Fruit fly (Drosophila melanogaster) whole organism, embryonic: ENCODE results near the gene CG3862.

Experiments used
- Atf6 ChIP-seq: fragments of 200-800 bp; sonication (Bioruptor generic); IDR thresholded peaks from 2 replicates; pipeline ENCODE4 v1.3.6; 2022; ENCODE audit warnings: missing biosample characterization, missing genetic modification characterization
- CG10274 ChIP-seq: fragments of 200-800 bp; sonication (Bioruptor generic); optimal IDR thresholded peaks from 3 replicates; lab custom pipeline; 2017; ENCODE audit warnings: missing biosample characterization, mild to moderate bottlenecking, missing genetic modification characterization
- CG1233 ChIP-seq: fragments of 200-800 bp; sonication (Bioruptor generic); optimal IDR thresholded peaks from 4 replicates; lab custom pipeline; 2018; ENCODE audit warnings: missing biosample characterization, mild to moderate bottlenecking, missing genetic modification characterization
- CG12659 ChIP-seq: fragments of 200-800 bp; sonication (Bioruptor generic); optimal IDR thresholded peaks from 3 replicates; lab custom pipeline; 2017; ENCODE audit warnings: mild to moderate bottlenecking, missing biosample characterization, missing genetic modification reagents, missing genetic modification characterization
- CG12769 ChIP-seq: fragments of 200-800 bp; sonication (Bioruptor generic); optimal IDR thresholded peaks from 2 replicates; lab custom pipeline; 2019; ENCODE audit warnings: missing biosample characterization, mild to moderate bottlenecking, missing genetic modification characterization, moderate library complexity
- CG14667 ChIP-seq: fragments of 200-800 bp; sonication (Bioruptor generic); IDR thresholded peaks from 2 replicates; pipeline ENCODE4 v1.3.6; 2022; ENCODE audit warnings: missing biosample characterization, missing genetic modification characterization
- CG1603 ChIP-seq: fragments of 200-800 bp; sonication (Bioruptor generic); optimal IDR thresholded peaks from 2 replicates; lab custom pipeline; 2019; ENCODE audit warnings: missing biosample characterization, mild to moderate bottlenecking, missing genetic modification characterization, moderate library complexity
- CG16863 ChIP-seq: fragments of 200-800 bp; sonication (Bioruptor generic); optimal IDR thresholded peaks from 3 replicates; lab custom pipeline; 2016; ENCODE audit warnings: missing biosample characterization, missing genetic modification characterization
- CG17829 ChIP-seq: fragments of 200-800 bp; optimal IDR thresholded peaks from 2 replicates; lab custom pipeline; 2019; ENCODE audit warnings: missing biosample characterization, mild to moderate bottlenecking, missing genetic modification characterization, moderate library complexity
- CG18262 ChIP-seq: fragments of 200-800 bp; optimal IDR thresholded peaks from 3 replicates; lab custom pipeline; 2019; ENCODE audit warnings: missing biosample characterization, mild to moderate bottlenecking, missing genetic modification characterization, moderate library complexity
- CG2202 ChIP-seq: fragments of 200-800 bp; sonication (Bioruptor generic); optimal IDR thresholded peaks from 2 replicates; lab custom pipeline; 2018; ENCODE audit warnings: missing biosample characterization, mild to moderate bottlenecking, missing genetic modification characterization
- CG30403 ChIP-seq: fragments of 200-800 bp; sonication (Bioruptor generic); optimal IDR thresholded peaks from 3 replicates; lab custom pipeline; 2016; ENCODE audit warnings: missing biosample characterization, missing genetic modification characterization
- CG3407 ChIP-seq: fragments of 200-800 bp; sonication (Bioruptor generic); optimal IDR thresholded peaks from 2 replicates; lab custom pipeline; 2018; ENCODE audit warnings: missing biosample characterization, mild to moderate bottlenecking, missing genetic modification characterization
- CG7271 ChIP-seq: fragments of 200-800 bp; sonication (Bioruptor generic); optimal IDR thresholded peaks from 2 replicates; lab custom pipeline; 2018; ENCODE audit warnings: missing biosample characterization, mild to moderate bottlenecking, missing genetic modification characterization, moderate library complexity
- CG7839 ChIP-seq: fragments of 200-800 bp; sonication (Bioruptor generic); optimal IDR thresholded peaks from 3 replicates; lab custom pipeline; 2018; ENCODE audit warnings: missing biosample characterization, mild to moderate bottlenecking, missing genetic modification characterization, moderate library complexity
- CG8944 ChIP-seq: fragments of 200-800 bp; sonication (Bioruptor generic); optimal IDR thresholded peaks from 3 replicates; lab custom pipeline; 2016; ENCODE audit warnings: missing biosample characterization, missing genetic modification characterization
- D ChIP-seq, 2 experiments: fragments of 200-800 bp in 1 of 2; fragments of >200 bp in 1 of 2; sonication (Bioruptor generic) in 1 of 2; optimal IDR thresholded peaks; 2 replicates in 1 of 2; 3 replicates in 1 of 2; lab custom pipeline; 2017; ENCODE audit warnings: mild to moderate bottlenecking in 1 of 2, missing biosample characterization in 1 of 2, missing genetic modification characterization in 1 of 2, missing genetic modification reagents in 1 of 2
- D19A ChIP-seq: fragments of 200-800 bp; optimal IDR thresholded peaks from 3 replicates; lab custom pipeline; 2019; ENCODE audit warnings: missing biosample characterization, mild to moderate bottlenecking, missing genetic modification characterization, moderate library complexity
- Dbx ChIP-seq: fragments of 200-800 bp; sonication (Bioruptor generic); IDR thresholded peaks from 3 replicates; pipeline ENCODE4 v1.3.6; 2022; ENCODE audit warnings: missing biosample characterization, missing genetic modification characterization
- Dek ChIP-seq: fragments of 200-800 bp; sonication (Bioruptor generic); optimal IDR thresholded peaks from 3 replicates; lab custom pipeline; 2019; ENCODE audit warnings: missing biosample characterization, mild to moderate bottlenecking, missing genetic modification characterization, moderate library complexity
- E2f1 ChIP-seq: fragments of 200-800 bp; sonication (Bioruptor generic); IDR thresholded peaks from 2 replicates; pipeline ENCODE4 v1.3.6; 2022; ENCODE audit warnings: missing biosample characterization, missing genetic modification characterization
- ERR ChIP-seq: fragments of 200-800 bp; sonication (Bioruptor generic); optimal IDR thresholded peaks from 2 replicates; lab custom pipeline; 2016; ENCODE audit warnings: missing biosample characterization, missing genetic modification characterization
- Fer2 ChIP-seq: fragments of 200-800 bp; sonication (Bioruptor generic); optimal IDR thresholded peaks from 2 replicates; lab custom pipeline; 2018; ENCODE audit warnings: missing biosample characterization, mild to moderate bottlenecking, missing genetic modification characterization, moderate library complexity
- H15 ChIP-seq: fragments of 200-800 bp; sonication (Bioruptor generic); IDR thresholded peaks from 3 replicates; pipeline ENCODE4 v1.3.6; 2022; ENCODE audit warnings: missing biosample characterization, missing genetic modification characterization
- Hr3 ChIP-seq: fragments of 200-800 bp; sonication (Bioruptor generic); optimal IDR thresholded peaks from 3 replicates; lab custom pipeline; 2016; ENCODE audit warnings: missing biosample characterization, missing genetic modification characterization
- Lpt ChIP-seq: fragments of >200 bp; optimal IDR thresholded peaks from 2 replicates; lab custom pipeline; 2018; ENCODE audit warnings: missing biosample characterization, missing genetic modification characterization
- Nf-YB ChIP-seq: fragments of 200-800 bp; sonication (Bioruptor generic); optimal IDR thresholded peaks from 3 replicates; lab custom pipeline; 2019; ENCODE audit warnings: missing biosample characterization, mild to moderate bottlenecking, missing genetic modification characterization, moderate library complexity
- Tbp ChIP-seq: fragments of >200 bp; optimal IDR thresholded peaks from 2 replicates; lab custom pipeline; 2018; ENCODE audit warnings: missing biosample characterization, missing genetic modification characterization
- YL-1 ChIP-seq: fragments of 200-800 bp; sonication (Bioruptor generic); optimal IDR thresholded peaks from 3 replicates; lab custom pipeline; 2017; ENCODE audit warnings: missing biosample characterization, mild to moderate bottlenecking, missing genetic modification characterization
- ash1 ChIP-seq: fragments of 200-800 bp; sonication (Bioruptor generic); optimal IDR thresholded peaks from 2 replicates; lab custom pipeline; 2018; ENCODE audit warnings: missing biosample characterization, mild to moderate bottlenecking, missing genetic modification characterization
- caup ChIP-seq: fragments of 200-800 bp; sonication (Bioruptor generic); optimal IDR thresholded peaks from 3 replicates; lab custom pipeline; 2017; ENCODE audit warnings: missing biosample characterization, mild to moderate bottlenecking, missing genetic modification characterization, moderate library complexity; ENCODE audit not compliant: severe bottlenecking
- crol ChIP-seq: fragments of 200-800 bp; sonication (Bioruptor generic); IDR thresholded peaks from 2 replicates; pipeline ENCODE4 v1.3.6; 2022; ENCODE audit warnings: missing biosample characterization, missing genetic modification characterization
- ftz-f1 ChIP-seq: fragments of 200-800 bp; sonication (Bioruptor generic); optimal IDR thresholded peaks from 2 replicates; lab custom pipeline; 2016; ENCODE audit warnings: missing biosample characterization, missing genetic modification characterization
- gem ChIP-seq: fragments of 200-800 bp; sonication (Bioruptor generic); optimal IDR thresholded peaks from 2 replicates; lab custom pipeline; 2019; ENCODE audit warnings: missing biosample characterization, mild to moderate bottlenecking, missing genetic modification characterization, moderate library complexity
- her ChIP-seq: fragments of 200-800 bp; sonication (Bioruptor generic); optimal IDR thresholded peaks from 2 replicates; lab custom pipeline; 2016; ENCODE audit warnings: missing biosample characterization, missing genetic modification characterization
- ind ChIP-seq: fragments of 200-800 bp; sonication (Bioruptor generic); optimal IDR thresholded peaks from 3 replicates; lab custom pipeline; 2016; ENCODE audit warnings: missing biosample characterization, missing genetic modification characterization
- jing ChIP-seq: fragments of 200-800 bp; sonication (Bioruptor generic); optimal IDR thresholded peaks from 2 replicates; lab custom pipeline; 2018; ENCODE audit warnings: missing biosample characterization, mild to moderate bottlenecking, missing genetic modification characterization
- kay ChIP-seq: fragments of 200-800 bp; sonication (Bioruptor generic); optimal IDR thresholded peaks from 2 replicates; lab custom pipeline; 2016; ENCODE audit warnings: missing biosample characterization, missing genetic modification characterization
- lab ChIP-seq: fragments of 200-800 bp; sonication (Bioruptor generic); optimal IDR thresholded peaks from 3 replicates; lab custom pipeline; 2017; ENCODE audit warnings: missing biosample characterization, missing genetic modification characterization, mild to moderate bottlenecking, moderate library complexity, missing genetic modification reagents
- lbe ChIP-seq: fragments of 200-800 bp; sonication (Bioruptor generic); optimal IDR thresholded peaks from 2 replicates; lab custom pipeline; 2016; ENCODE audit warnings: missing biosample characterization, mild to moderate bottlenecking, missing genetic modification characterization
- mld ChIP-seq: fragments of 200-800 bp; sonication (Bioruptor generic); IDR thresholded peaks from 3 replicates; pipeline ENCODE4 v1.3.6; 2022; ENCODE audit warnings: missing biosample characterization, missing genetic modification characterization; ENCODE audit not compliant: partially characterized antibody
- oc ChIP-seq: fragments of 200-800 bp; sonication (Bioruptor generic); optimal IDR thresholded peaks from 2 replicates; lab custom pipeline; 2018; ENCODE audit warnings: missing biosample characterization, mild to moderate bottlenecking, missing genetic modification characterization, moderate library complexity
- pan ChIP-seq, 4 experiments: fragments of >200 bp in 3 of 4; fragments of 200-800 bp in 1 of 4; sonication (Bioruptor generic) in 1 of 4; optimal IDR thresholded peaks in 3 of 4; IDR thresholded peaks in 1 of 4; 2 replicates each; pipeline versions ENCODE4 v1.3.6 to Lab custom; 2017 to 2022; ENCODE audit warnings: missing biosample characterization in 2 of 4, missing genetic modification characterization in 2 of 4, mixed read lengths in 1 of 4
- row ChIP-seq: fragments of 200-800 bp; sonication (Bioruptor generic); IDR thresholded peaks from 3 replicates; pipeline ENCODE4 v1.3.6; 2022; ENCODE audit warnings: missing biosample characterization, missing genetic modification characterization
- sug ChIP-seq: fragments of 200-800 bp; optimal IDR thresholded peaks from 2 replicates; lab custom pipeline; 2019; ENCODE audit warnings: missing biosample characterization, mild to moderate bottlenecking, missing genetic modification characterization, moderate library complexity
- tgo ChIP-seq: fragments of 200-800 bp; sonication (Bioruptor generic); IDR thresholded peaks from 3 replicates; pipeline ENCODE4 v1.3.6; 2022; ENCODE audit warnings: missing biosample characterization, missing genetic modification characterization
- tna ChIP-seq: fragments of 200-800 bp; sonication (Bioruptor generic); IDR thresholded peaks from 2 replicates; pipeline ENCODE4 v1.3.6; 2022; ENCODE audit warnings: missing biosample characterization, missing genetic modification characterization; ENCODE audit not compliant: partially characterized antibody
- usp ChIP-seq: fragments of >200 bp; optimal IDR thresholded peaks from 2 replicates; lab custom pipeline; 2017; ENCODE audit warnings: missing biosample characterization, missing genetic modification characterization
- vvl ChIP-seq: fragments of 200-800 bp; sonication (Bioruptor generic); IDR thresholded peaks from 2 replicates; pipeline ENCODE4 v1.3.6; 2022; ENCODE audit warnings: missing biosample characterization, missing genetic modification characterization

The CG3862 gene

DNA sequence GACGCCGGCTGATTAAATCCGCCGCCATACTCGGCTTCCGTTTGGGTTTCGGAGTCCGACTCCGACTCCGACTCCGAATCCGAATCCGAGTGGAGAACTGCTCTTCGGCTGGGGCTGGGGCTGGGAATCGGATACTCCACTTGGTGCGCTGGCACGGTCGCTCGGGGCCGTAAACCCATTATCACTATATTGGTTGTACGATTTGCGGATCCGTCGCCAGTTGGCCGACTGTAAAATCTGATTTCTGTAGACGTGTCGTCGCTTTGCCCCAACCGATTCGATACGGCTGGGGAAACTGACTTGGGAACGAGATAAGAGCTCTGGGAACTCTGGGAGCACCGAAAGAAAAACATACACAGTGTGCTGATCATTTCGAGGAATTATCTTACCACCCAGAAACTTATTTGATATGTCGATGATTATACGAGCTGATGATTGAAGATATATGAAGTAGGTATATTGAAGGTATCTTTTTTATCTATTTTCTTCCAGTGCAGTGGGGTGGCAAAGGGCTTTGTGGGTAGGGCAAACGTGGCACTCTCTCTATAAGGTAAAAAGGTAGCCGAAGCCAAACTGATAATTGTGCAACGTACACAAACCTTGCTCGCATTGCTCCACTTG lies 32.3 kb upstream of the CG3862 start (continued):
- TF ChIP-seq sug (tag; lab: Kevin White, UChicago) (peak; percentile 82), mld (GFP tag; lab: Robert Waterston, UW) (no peak), ERR (GFP tag; lab: Kevin White, UChicago) (no peak), caup (peak; percentile 37), CG14667 (GFP tag; lab: Robert Waterston, UW) (no peak; the same call in 1 of the 2 replicates), Hr3 (GFP tag; lab: Kevin White, UChicago) (peak; percentile 42), CG10274 (GFP tag; lab: Kevin White, UChicago) (no peak), tgo (GFP tag; lab: Robert Waterston, UW) (peak; percentile 62), her (peak; percentile 33), D (optimal IDR thresholded peaks at IDR 0.05; lab: Kevin White, UChicago) (no peak), D (GFP tag; optimal IDR thresholded peaks at IDR 0.05; lab: Kevin White, UChicago) (peak; percentile 41), jing (peak; percentile 12), kay (peak; percentile 13), CG7271 (tag; lab: Kevin White, UChicago) (no peak), oc (tag; lab: Kevin White, UChicago) (peak; percentile 42), gem (tag; lab: Kevin White, UChicago) (peak; percentile 76), crol (GFP tag; lab: Robert Waterston, UW) (no peak), CG2202 (tag; lab: Kevin White, UChicago) (no peak), vvl (peak; percentile 77), lab (peak; percentile 65), ftz-f1 (no peak), lbe (no peak), CG1233 (GFP tag; lab: Kevin White, UChicago) (peak; percentile 25), Dbx (GFP tag; lab: Robert Waterston, UW) (no peak), ash1 (GFP tag; lab: Kevin White, UChicago) (no peak), Atf6 (peak; percentile 75; the same call in 1 of the 2 replicates), CG7839 (tag; lab: Kevin White, UChicago) (peak; percentile 66), Dek (peak; percentile 33), CG8944 (peak; percentile 37), Nf-YB (no peak), usp (GFP tag; lab: Kevin White, UChicago) (no peak), tna (GFP tag; lab: Robert Waterston, UW) (no peak), ind (GFP tag; lab: Kevin White, UChicago) (peak; percentile 34), CG30403 (GFP tag; lab: Kevin White, UChicago) (peak; percentile 64), Tbp (GFP tag; lab: Kevin White, UChicago) (no peak), CG12659 (GFP tag; lab: Kevin White, UChicago) (peak; percentile 62), pan (optimal IDR thresholded peaks at IDR 0.05; lab: Kevin White, UChicago) (no peak), pan (GFP tag; optimal IDR thresholded peaks at IDR 0.05 in 1 of 2, IDR thresholded peaks at IDR 0.05 in 1 of 2) (peak in 1 of 2 experiments; percentile 56), E2f1 (GFP tag; lab: Robert Waterston, UW) (peak; percentile 64), YL-1 (GFP tag; lab: Kevin White, UChicago) (no peak), Fer2 (tag; lab: Kevin White, UChicago) (no peak), CG18262 (tag; lab: Kevin White, UChicago) (peak; percentile 46), CG12769 (tag; lab: Kevin White, UChicago) (peak; percentile 85), CG1603 (peak; percentile 82), CG16863 (GFP tag; lab: Kevin White, UChicago) (peak; percentile 43), row (GFP tag; lab: Robert Waterston, UW) (peak; percentile 86), CG17829 (tag; lab: Kevin White, UChicago) (peak; percentile 20), D19A (peak; percentile 16), Lpt (GFP tag; lab: Kevin White, UChicago) (no peak), CG3407 (GFP tag; lab: Kevin White, UChicago) (peak; percentile 48), H15 (peak; percentile 64; the same call in 2 of the 3 replicates)
